Fruit fly (Drosophila melanogaster) whole organism, embryonic: Measurements from ENCODE around the gene Rpp30.

ENCODE experiments used
- Bgb ChIP-seq: fragments of 200-800 bp; sonication (Bioruptor generic); IDR thresholded peaks from 2 replicates; pipeline ENCODE4 v1.3.6; 2022; ENCODE audit warnings: missing biosample characterization, missing genetic modification characterization; ENCODE audit not compliant: partially characterized antibody
- CG11247 ChIP-seq: fragments of 200-800 bp; sonication (Bioruptor generic); IDR thresholded peaks from 2 replicates; pipeline ENCODE4 v1.3.6; 2022; ENCODE audit warnings: missing biosample characterization, missing genetic modification characterization
- CG12744 ChIP-seq: fragments of 200-800 bp; sonication (Bioruptor generic); optimal IDR thresholded peaks from 2 replicates; lab custom pipeline; 2016; ENCODE audit warnings: missing biosample characterization, missing genetic modification characterization
- CG12942 ChIP-seq: fragments of 200-800 bp; sonication (Bioruptor generic); optimal IDR thresholded peaks from 3 replicates; lab custom pipeline; 2016; ENCODE audit warnings: missing biosample characterization, missing genetic modification characterization
- CG13775 ChIP-seq: fragments of 200-800 bp; sonication (Bioruptor generic); optimal IDR thresholded peaks from 3 replicates; lab custom pipeline; 2017; ENCODE audit warnings: missing biosample characterization, mild to moderate bottlenecking, missing genetic modification characterization
- CG17328 ChIP-seq: fragments of 200-800 bp; sonication (Bioruptor generic); IDR thresholded peaks from 2 replicates; pipeline ENCODE4 v1.3.6; 2022; ENCODE audit warnings: missing biosample characterization, missing genetic modification characterization
- CG17802 ChIP-seq: fragments of 200-800 bp; sonication (Bioruptor generic); optimal IDR thresholded peaks from 2 replicates; lab custom pipeline; 2018; ENCODE audit warnings: missing biosample characterization, mild to moderate bottlenecking, missing genetic modification characterization, moderate library complexity
- CG17829 ChIP-seq: fragments of 200-800 bp; optimal IDR thresholded peaks from 2 replicates; lab custom pipeline; 2019; ENCODE audit warnings: missing biosample characterization, mild to moderate bottlenecking, missing genetic modification characterization, moderate library complexity
- CG18262 ChIP-seq: fragments of 200-800 bp; optimal IDR thresholded peaks from 3 replicates; lab custom pipeline; 2019; ENCODE audit warnings: missing biosample characterization, mild to moderate bottlenecking, missing genetic modification characterization, moderate library complexity
- CG2116 ChIP-seq: fragments of 200-800 bp; sonication (Bioruptor generic); optimal IDR thresholded peaks from 3 replicates; lab custom pipeline; 2018; ENCODE audit warnings: missing biosample characterization, mild to moderate bottlenecking, missing genetic modification characterization
- CG2129 ChIP-seq: fragments of 200-800 bp; sonication (Bioruptor generic); IDR thresholded peaks from 2 replicates; pipeline ENCODE4 v1.3.6; 2022; ENCODE audit warnings: missing biosample characterization, missing genetic modification characterization; ENCODE audit not compliant: partially characterized antibody
- CG3281 ChIP-seq: fragments of 200-800 bp; sonication (Bioruptor generic); optimal IDR thresholded peaks from 3 replicates; lab custom pipeline; 2017; ENCODE audit warnings: missing biosample characterization, mild to moderate bottlenecking, missing genetic modification characterization
- CG4617 ChIP-seq: fragments of 200-800 bp; sonication (Bioruptor generic); optimal IDR thresholded peaks from 3 replicates; lab custom pipeline; 2016; ENCODE audit warnings: missing biosample characterization, missing genetic modification characterization, borderline replicate concordance
- CG6683 ChIP-seq: fragments of 200-800 bp; sonication (Bioruptor generic); optimal IDR thresholded peaks from 2 replicates; lab custom pipeline; 2017; ENCODE audit warnings: missing biosample characterization, mild to moderate bottlenecking, missing genetic modification characterization, missing genetic modification reagents
- CG6765 ChIP-seq: fragments of 200-800 bp; sonication (Bioruptor generic); optimal IDR thresholded peaks from 3 replicates; lab custom pipeline; 2017; ENCODE audit warnings: missing biosample characterization, mild to moderate bottlenecking, missing genetic modification characterization
- CG6813 ChIP-seq: fragments of 200-800 bp; sonication (Bioruptor generic); optimal IDR thresholded peaks from 2 replicates; lab custom pipeline; 2017; ENCODE audit warnings: missing biosample characterization, missing genetic modification characterization, mild to moderate bottlenecking, moderate library complexity, missing genetic modification reagents
- D19A ChIP-seq: fragments of 200-800 bp; optimal IDR thresholded peaks from 3 replicates; lab custom pipeline; 2019; ENCODE audit warnings: missing biosample characterization, mild to moderate bottlenecking, missing genetic modification characterization, moderate library complexity
- D19B ChIP-seq: fragments of 200-800 bp; sonication (Bioruptor generic); optimal IDR thresholded peaks from 2 replicates; lab custom pipeline; 2017; ENCODE audit warnings: missing biosample characterization, mild to moderate bottlenecking, missing genetic modification characterization
- Dip3 ChIP-seq: fragments of 200-800 bp; sonication (Bioruptor generic); optimal IDR thresholded peaks from 3 replicates; lab custom pipeline; 2016; ENCODE audit warnings: missing biosample characterization, missing genetic modification characterization
- Ets97D ChIP-seq: fragments of 200-800 bp; sonication (Bioruptor generic); optimal IDR thresholded peaks from 3 replicates; lab custom pipeline; 2016; ENCODE audit warnings: missing biosample characterization, missing genetic modification characterization
- Hmr ChIP-seq: fragments of 200-800 bp; sonication (Bioruptor generic); optimal IDR thresholded peaks from 3 replicates; lab custom pipeline; 2017; ENCODE audit warnings: mild to moderate bottlenecking, missing biosample characterization, missing genetic modification reagents, missing genetic modification characterization
- Hr78 ChIP-seq, 2 experiments: fragments of 200-800 bp in 1 of 2; fragments of >200 bp in 1 of 2; sonication (Bioruptor generic) in 1 of 2; optimal IDR thresholded peaks; 2 replicates each; lab custom pipeline; 2017 to 2019; ENCODE audit warnings: missing biosample characterization in 2 of 2, missing genetic modification characterization in 2 of 2, mild to moderate bottlenecking in 1 of 2, moderate library complexity in 1 of 2
- Mad ChIP-seq: fragments of 200-800 bp; sonication (Bioruptor generic); optimal IDR thresholded peaks from 2 replicates; lab custom pipeline; 2016; ENCODE audit warnings: missing biosample characterization, missing genetic modification characterization
- NFAT ChIP-seq: fragments of 200-800 bp; sonication (Bioruptor generic); IDR thresholded peaks from 2 replicates; pipeline ENCODE4 v1.3.6; 2022; ENCODE audit warnings: missing biosample characterization, missing genetic modification characterization
- Nf-YA ChIP-seq: fragments of 200-800 bp; sonication (Bioruptor generic); IDR thresholded peaks from 2 replicates; pipeline ENCODE4 v1.3.6; 2022; ENCODE audit warnings: missing biosample characterization, missing genetic modification characterization
- NfI ChIP-seq: fragments of 200-800 bp; sonication (Bioruptor generic); optimal IDR thresholded peaks from 3 replicates; lab custom pipeline; 2018; ENCODE audit warnings: missing biosample characterization, mild to moderate bottlenecking, missing genetic modification characterization, moderate library complexity
- TFAM ChIP-seq: fragments of 200-800 bp; sonication (Bioruptor generic); optimal IDR thresholded peaks from 2 replicates; lab custom pipeline; 2017; ENCODE audit warnings: missing biosample characterization, missing genetic modification characterization, inconsistent platforms
- Taf1 ChIP-seq: fragments of 200-800 bp; sonication (Bioruptor generic); IDR thresholded peaks from 2 replicates; pipeline ENCODE4 v1.3.6; 2022; ENCODE audit warnings: missing biosample characterization, missing genetic modification characterization
- Trl ChIP-seq, 3 experiments: fragments of >200 bp in 2 of 3; fragments of 200-800 bp in 1 of 3; sonication (Bioruptor generic) in 1 of 3; optimal IDR thresholded peaks; 2 replicates in 1 of 3; 3 replicates in 2 of 3; lab custom pipeline; 2016 to 2017; ENCODE audit warnings: missing biosample characterization in 1 of 3, missing genetic modification characterization in 1 of 3
- az2 ChIP-seq: fragments of 200-800 bp; sonication (Bioruptor generic); optimal IDR thresholded peaks from 3 replicates; lab custom pipeline; 2016; ENCODE audit warnings: missing biosample characterization, missing genetic modification characterization
- bcd ChIP-seq: fragments of 200-800 bp; sonication (Bioruptor generic); optimal IDR thresholded peaks from 2 replicates; lab custom pipeline; 2017; ENCODE audit warnings: missing biosample characterization, mild to moderate bottlenecking, missing genetic modification characterization
- bigmax ChIP-seq: fragments of 200-800 bp; sonication (Bioruptor generic); optimal IDR thresholded peaks from 2 replicates; lab custom pipeline; 2018; ENCODE audit warnings: missing biosample characterization, mild to moderate bottlenecking, missing genetic modification characterization
- croc ChIP-seq: fragments of 200-800 bp; sonication (Bioruptor generic); conservative IDR thresholded peaks from 3 replicates; pipeline ENCODE4 v1.3.6; 2022; ENCODE audit warnings: missing biosample characterization, missing genetic modification characterization
- cwo ChIP-seq: fragments of 200-800 bp; sonication (Bioruptor generic); optimal IDR thresholded peaks from 3 replicates; lab custom pipeline; 2017; ENCODE audit warnings: missing biosample characterization, missing genetic modification characterization, mild to moderate bottlenecking, moderate library complexity, missing genetic modification reagents
- dan ChIP-seq: fragments of 200-800 bp; sonication (Bioruptor generic); IDR thresholded peaks from 2 replicates; pipeline ENCODE4 v1.3.6; 2022; ENCODE audit warnings: missing biosample characterization, missing genetic modification characterization
- dmrt11E ChIP-seq: fragments of 200-800 bp; sonication (Bioruptor generic); optimal IDR thresholded peaks from 3 replicates; lab custom pipeline; 2018; ENCODE audit warnings: missing biosample characterization, mild to moderate bottlenecking, missing genetic modification characterization, moderate library complexity
- fd3F ChIP-seq: fragments of 200-800 bp; sonication (Bioruptor generic); optimal IDR thresholded peaks from 2 replicates; lab custom pipeline; 2018; ENCODE audit warnings: missing biosample characterization, mild to moderate bottlenecking, missing genetic modification characterization, moderate library complexity
- gce ChIP-seq: fragments of 200-800 bp; sonication (Bioruptor generic); IDR thresholded peaks from 3 replicates; pipeline ENCODE4 v1.3.6; 2022; ENCODE audit warnings: missing biosample characterization, missing genetic modification characterization
- lilli ChIP-seq: fragments of 200-800 bp; sonication (Bioruptor generic); optimal IDR thresholded peaks from 3 replicates; lab custom pipeline; 2016; ENCODE audit warnings: missing biosample characterization, missing genetic modification characterization
- pnt ChIP-seq: fragments of 200-800 bp; sonication (Bioruptor generic); optimal IDR thresholded peaks from 3 replicates; lab custom pipeline; 2016; ENCODE audit warnings: missing biosample characterization, missing genetic modification characterization
- rib ChIP-seq: fragments of 200-800 bp; sonication (Bioruptor generic); IDR thresholded peaks from 2 replicates; pipeline ENCODE4 v1.3.6; 2022; ENCODE audit warnings: missing biosample characterization, missing genetic modification characterization
- sens ChIP-seq: fragments of 200-800 bp; sonication (Bioruptor generic); peaks from one replicate; lab custom pipeline; 2016; ENCODE audit warnings: missing biosample characterization, missing genetic modification characterization
- sug ChIP-seq: fragments of 200-800 bp; optimal IDR thresholded peaks from 2 replicates; lab custom pipeline; 2019; ENCODE audit warnings: missing biosample characterization, mild to moderate bottlenecking, missing genetic modification characterization, moderate library complexity
- tup ChIP-seq: fragments of 200-800 bp; sonication (Bioruptor generic); optimal IDR thresholded peaks from 2 replicates; lab custom pipeline; 2016; ENCODE audit warnings: missing biosample characterization, mild to moderate bottlenecking, missing genetic modification characterization, moderate library complexity
- wdn ChIP-seq: fragments of 200-800 bp; sonication (Bioruptor generic); IDR thresholded peaks from 2 replicates; pipeline ENCODE4 v1.3.6; 2022; ENCODE audit warnings: missing biosample characterization, missing genetic modification characterization

The Rpp30 gene

DNA sequence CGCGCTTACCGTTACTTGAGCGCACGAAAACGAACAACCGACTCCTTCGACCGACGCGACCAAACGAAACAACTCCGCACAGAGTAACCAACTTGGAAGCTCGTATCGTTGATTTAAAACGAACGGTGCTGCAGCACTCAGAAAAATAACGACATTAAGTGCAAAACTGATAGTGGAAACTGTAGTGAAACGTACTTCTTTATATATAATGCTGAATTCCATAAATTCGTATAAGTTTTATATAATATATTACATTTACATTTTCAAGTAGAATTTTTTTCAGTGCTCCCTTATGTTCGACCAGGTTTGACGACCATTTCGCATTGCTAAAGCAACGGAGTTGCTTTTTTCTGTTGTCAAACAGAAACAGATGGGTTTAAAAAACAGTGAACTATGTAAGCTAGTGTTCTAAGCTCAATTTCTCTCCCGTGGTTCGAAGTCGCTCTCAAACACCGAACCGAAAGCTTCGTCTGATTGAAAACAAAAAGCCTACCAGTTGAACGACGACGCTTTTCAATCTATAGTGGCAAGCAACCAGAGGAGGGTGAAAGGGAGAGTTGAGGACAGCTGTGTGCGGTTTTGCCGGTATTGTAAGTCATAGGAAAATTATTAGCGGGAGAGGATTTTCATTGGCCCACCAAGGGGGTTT lies 15.4 kb upstream of the Rpp30 start, which contains the start of gene CG17075 (continued):
- TF ChIP-seq wdn (GFP tag; lab: Robert Waterston, UW) = peak; percentile 94
- TF ChIP-seq Trl (optimal IDR thresholded peaks at IDR 0.05; lab: Kevin White, UChicago) = peak in 1 of 2 experiments; percentile 20
- peak; percentile 65 for TF ChIP-seq Trl (GFP tag; optimal IDR thresholded peaks at IDR 0.05; lab: Kevin White, UChicago)
- TF ChIP-seq D19B (GFP tag; lab: Kevin White, UChicago) = peak; percentile 85
- peak; percentile 89 for TF ChIP-seq D19A (tag; lab: Kevin White, UChicago)
- peak; percentile 96 for TF ChIP-seq sens (GFP tag; lab: Kevin White, UChicago)
- TF ChIP-seq CG6813 (GFP tag; lab: Kevin White, UChicago) = peak; percentile 89
- TF ChIP-seq az2 = peak; percentile 94
- TF ChIP-seq CG4617 (GFP tag; lab: Kevin White, UChicago) = peak; percentile 79
- TF ChIP-seq CG2129 (GFP tag; lab: Robert Waterston, UW) = no peak
- peak; percentile 75 for TF ChIP-seq pnt (GFP tag; lab: Kevin White, UChicago)
- no peak for TF ChIP-seq Bgb (GFP tag; lab: Robert Waterston, UW)
- peak; percentile 95 for TF ChIP-seq CG6683 (GFP tag; lab: Kevin White, UChicago)
- TF ChIP-seq fd3F = peak; percentile 96
- peak; percentile 59 for TF ChIP-seq CG17802 (tag; lab: Kevin White, UChicago)
- peak; percentile 79 for TF ChIP-seq croc (GFP tag; lab: Robert Waterston, UW)
- TF ChIP-seq CG6765 (GFP tag; lab: Kevin White, UChicago) = peak; percentile 92
- peak; percentile 91 for TF ChIP-seq CG13775 (GFP tag; lab: Kevin White, UChicago)
- TF ChIP-seq dan (GFP tag; lab: Robert Waterston, UW) = no peak; the same call in 1 of the 2 replicates
- peak; percentile 98 for TF ChIP-seq Hmr (GFP tag; lab: Kevin White, UChicago)
- peak; percentile 95 for TF ChIP-seq NfI (GFP tag; lab: Kevin White, UChicago)
- TF ChIP-seq CG3281 (GFP tag; lab: Kevin White, UChicago) = peak; percentile 95
- TF ChIP-seq Ets97D (GFP tag; lab: Kevin White, UChicago) = peak; percentile 51
- peak; percentile 96 for TF ChIP-seq CG17328
- TF ChIP-seq dmrt11E = peak; percentile 35
- peak; percentile 81 for TF ChIP-seq Mad (GFP tag; lab: Kevin White, UChicago)
- TF ChIP-seq CG2116 (GFP tag; lab: Kevin White, UChicago) = peak; percentile 57
- TF ChIP-seq Nf-YA (GFP tag; lab: Robert Waterston, UW) = peak; percentile 89
- TF ChIP-seq CG18262 (tag; lab: Kevin White, UChicago) = peak; percentile 89
- peak; percentile 85 for TF ChIP-seq bcd (GFP tag; lab: Kevin White, UChicago)
- peak; percentile 90 for TF ChIP-seq NFAT (GFP tag; lab: Robert Waterston, UW)
- peak; percentile 92 for TF ChIP-seq CG12942
- peak; percentile 69 for TF ChIP-seq CG12744 (GFP tag; lab: Kevin White, UChicago)
- peak; percentile 6 for TF ChIP-seq bigmax (GFP tag; lab: Kevin White, UChicago)
- TF ChIP-seq CG17829 (tag; lab: Kevin White, UChicago) = peak; percentile 89
- TF ChIP-seq TFAM (GFP tag; lab: Kevin White, UChicago) = peak; percentile 72
- TF ChIP-seq gce = peak; percentile 88
- peak; percentile 95 for TF ChIP-seq lilli
- TF ChIP-seq cwo = peak; percentile 94
- TF ChIP-seq Dip3 (GFP tag; lab: Kevin White, UChicago) = peak; percentile 71
- peak; percentile 86 for TF ChIP-seq tup (GFP tag; lab: Kevin White, UChicago)
- peak; percentile 88 for TF ChIP-seq sug (tag; lab: Kevin White, UChicago)
- peak; percentile 93 for TF ChIP-seq CG11247
- peak; percentile 95 for TF ChIP-seq rib (GFP tag; lab: Robert Waterston, UW)
- TF ChIP-seq Taf1 (GFP tag; lab: Robert Waterston, UW) = peak; percentile 86
- no peak for TF ChIP-seq Hr78 (GFP tag; optimal IDR thresholded peaks at IDR 0.05; lab: Kevin White, UChicago)
